Worm (Caenorhabditis elegans) whole organism, L4 larva: Measurements from ENCODE around the gene F47B8.18.

Source experiments
- F10B5.3 ChIP-seq: sonication (generic microtip); optimal IDR thresholded peaks from 2 replicates; lab custom pipeline; 2016; ENCODE audit warnings: mild to moderate bottlenecking, missing genetic modification characterization, missing compliant biosample characterization
- F49E8.2 ChIP-seq: sonication (generic microtip); optimal IDR thresholded peaks from 2 replicates; lab custom pipeline; 2016; ENCODE audit warnings: missing compliant biosample characterization, mild to moderate bottlenecking, missing genetic modification characterization, borderline replicate concordance
- R02D3.7 ChIP-seq: fragments of 150-350 bp; sonication (generic microtip); optimal IDR thresholded peaks from 3 replicates; lab custom pipeline; 2014; ENCODE audit warnings: missing biosample characterization, missing genetic modification characterization
- Y5F2A.4 ChIP-seq: fragments of 200-800 bp; sonication (Bioruptor generic); optimal IDR thresholded peaks from 2 replicates; lab custom pipeline; 2018; ENCODE audit warnings: mild to moderate bottlenecking, missing genetic modification characterization, missing compliant biosample characterization
- aha-1 ChIP-seq: fragments of 150-350 bp; peaks from one replicate; lab custom pipeline; 2014; ENCODE audit warnings: missing biosample characterization, missing genetic modification characterization
- ama-1 ChIP-seq: fragments of 150-350 bp; optimal IDR thresholded peaks from 2 replicates; lab custom pipeline; 2014; ENCODE audit warnings: inconsistent platforms, mixed read lengths
- attf-4 ChIP-seq: sonication (generic microtip); optimal IDR thresholded peaks from 3 replicates; lab custom pipeline; 2017; ENCODE audit warnings: missing biosample characterization, missing genetic modification characterization
- cey-2 ChIP-seq: sonication (generic microtip); optimal IDR thresholded peaks from 3 replicates; lab custom pipeline; 2017; ENCODE audit warnings: missing genetic modification characterization, mild to moderate bottlenecking, missing compliant biosample characterization, antibody characterized with exemption, borderline replicate concordance; ENCODE audit not compliant: insufficient read depth
- daf-19 ChIP-seq: fragments of 200-800 bp; sonication (Bioruptor generic); conservative IDR thresholded peaks from 2 replicates; pipeline ENCODE4 v1.3.6; 2022; ENCODE audit warnings: missing genetic modification characterization, missing compliant biosample characterization
- dmd-8 ChIP-seq: fragments of 200-800 bp; sonication (Bioruptor generic); IDR thresholded peaks from 2 replicates; pipeline ENCODE4 v1.3.6; 2022; ENCODE audit warnings: missing genetic modification characterization, missing compliant biosample characterization
- dmd-9 ChIP-seq: fragments of 200-800 bp; sonication (Bioruptor generic); IDR thresholded peaks from 2 replicates; pipeline ENCODE4 v1.3.6; 2022; ENCODE audit warnings: missing genetic modification reagents, missing genetic modification characterization, missing compliant biosample characterization
- dpl-1 ChIP-seq: fragments of 150-350 bp; optimal IDR thresholded peaks from 2 replicates; lab custom pipeline; 2014; ENCODE audit warnings: missing biosample characterization, missing genetic modification reagents, missing genetic modification characterization
- fkh-10 ChIP-seq: fragments of 150-350 bp; optimal IDR thresholded peaks from 2 replicates; lab custom pipeline; 2014; ENCODE audit warnings: missing biosample characterization, missing genetic modification reagents, missing genetic modification characterization
- fos-1 ChIP-seq: fragments of 150-350 bp; optimal IDR thresholded peaks from 2 replicates; lab custom pipeline; 2014; ENCODE audit warnings: missing biosample characterization, missing genetic modification characterization
- gei-8 ChIP-seq: fragments of 200-800 bp; sonication (Bioruptor generic); optimal IDR thresholded peaks from 2 replicates; lab custom pipeline; 2018; ENCODE audit warnings: mild to moderate bottlenecking, missing genetic modification characterization, missing compliant biosample characterization
- hlh-11 ChIP-seq: fragments of 200-800 bp; sonication (Bioruptor generic); optimal IDR thresholded peaks from 2 replicates; lab custom pipeline; 2018; ENCODE audit warnings: mild to moderate bottlenecking, missing genetic modification characterization, missing compliant biosample characterization
- hlh-30 ChIP-seq: sonication (generic microtip); optimal IDR thresholded peaks from 2 replicates; lab custom pipeline; 2017; ENCODE audit warnings: antibody characterized with exemption, mild to moderate bottlenecking, missing genetic modification characterization, missing compliant biosample characterization; ENCODE audit not compliant: insufficient read depth
- lim-7 ChIP-seq: fragments of 200-800 bp; sonication (Bioruptor generic); IDR thresholded peaks from 2 replicates; pipeline ENCODE4 v1.3.6; 2022; ENCODE audit warnings: missing genetic modification characterization, missing compliant biosample characterization
- lin-1 ChIP-seq: fragments of 200-800 bp; sonication (Bioruptor generic); IDR thresholded peaks from 2 replicates; pipeline ENCODE4 v1.3.6; 2022; ENCODE audit warnings: missing genetic modification reagents, missing genetic modification characterization, missing compliant biosample characterization
- lin-15B ChIP-seq: fragments of 150-350 bp; sonication (generic microtip); optimal IDR thresholded peaks from 3 replicates; lab custom pipeline; 2014; ENCODE audit warnings: missing biosample characterization, missing genetic modification characterization
- lin-29 ChIP-seq: fragments of 200-800 bp; sonication (Bioruptor generic); IDR thresholded peaks from 2 replicates; pipeline ENCODE4 v1.3.6; 2022; ENCODE audit warnings: missing genetic modification reagents, missing genetic modification characterization, missing compliant biosample characterization
- lir-3 ChIP-seq: sonication (generic microtip); optimal IDR thresholded peaks from 2 replicates; lab custom pipeline; 2016; ENCODE audit warnings: mild to moderate bottlenecking, missing genetic modification characterization, missing compliant biosample characterization
- madf-9 ChIP-seq: fragments of 200-800 bp; sonication (Bioruptor generic); conservative IDR thresholded peaks from 2 replicates; pipeline ENCODE4 v1.3.6; 2022; ENCODE audit warnings: missing genetic modification reagents, missing genetic modification characterization, missing compliant biosample characterization
- mdt-29 ChIP-seq: fragments of 200-800 bp; sonication (Bioruptor generic); IDR thresholded peaks from 2 replicates; pipeline ENCODE4 v1.3.6; 2022; ENCODE audit warnings: missing genetic modification reagents, missing genetic modification characterization, missing compliant biosample characterization
- mxl-2 ChIP-seq: fragments of 200-800 bp; sonication (Bioruptor generic); conservative IDR thresholded peaks from 2 replicates; pipeline ENCODE4 v1.3.6; 2022; ENCODE audit warnings: missing genetic modification reagents, missing genetic modification characterization, missing compliant biosample characterization
- nhr-11 ChIP-seq: fragments of 150-350 bp; optimal IDR thresholded peaks from 2 replicates; lab custom pipeline; 2014; ENCODE audit warnings: missing biosample characterization, missing genetic modification characterization
- nhr-25 ChIP-seq: sonication (generic microtip); optimal IDR thresholded peaks from 2 replicates; lab custom pipeline; 2017; ENCODE audit warnings: missing genetic modification characterization, mild to moderate bottlenecking, missing compliant biosample characterization, antibody characterized with exemption, moderate library complexity, borderline replicate concordance; ENCODE audit not compliant: insufficient read depth
- nhr-48 ChIP-seq: sonication (generic microtip); optimal IDR thresholded peaks from 2 replicates; lab custom pipeline; 2016; ENCODE audit warnings: mild to moderate bottlenecking, missing genetic modification characterization, missing compliant biosample characterization
- nhr-77 ChIP-seq: fragments of 150-350 bp; optimal IDR thresholded peaks from 2 replicates; lab custom pipeline; 2014; ENCODE audit warnings: missing biosample characterization, missing genetic modification characterization
- pha-4 ChIP-seq, 2 experiments: fragments of 150-350 bp in 1 of 2; fragments of 200-800 bp in 1 of 2; sonication (Bioruptor generic) in 1 of 2; IDR thresholded peaks in 1 of 2; optimal IDR thresholded peaks in 1 of 2; 2 replicates each; pipeline versions ENCODE4 v1.3.6 to Lab custom; 2014 to 2022; ENCODE audit warnings: missing genetic modification characterization in 2 of 2, missing genetic modification reagents in 2 of 2, missing biosample characterization in 1 of 2, missing compliant biosample characterization in 1 of 2
- saeg-2 ChIP-seq: fragments of 200-800 bp; sonication (Bioruptor generic); IDR thresholded peaks from 2 replicates; pipeline ENCODE4 v1.3.6; 2022; ENCODE audit warnings: missing genetic modification reagents, missing genetic modification characterization, missing compliant biosample characterization
- set-16 ChIP-seq: fragments of 200-800 bp; sonication (Bioruptor generic); IDR thresholded peaks from 2 replicates; pipeline ENCODE4 v1.3.6; 2022; ENCODE audit warnings: missing genetic modification reagents, missing genetic modification characterization, missing compliant biosample characterization
- spr-1 ChIP-seq: sonication (generic microtip); optimal IDR thresholded peaks from 2 replicates; lab custom pipeline; 2016; ENCODE audit warnings: mild to moderate bottlenecking, missing genetic modification characterization, missing compliant biosample characterization
- spr-3 ChIP-seq: fragments of 200-800 bp; sonication (Bioruptor generic); optimal IDR thresholded peaks from 2 replicates; lab custom pipeline; 2018; ENCODE audit warnings: mild to moderate bottlenecking, missing genetic modification characterization, missing compliant biosample characterization
- tag-97 ChIP-seq: fragments of 200-800 bp; sonication (Bioruptor generic); IDR thresholded peaks from 2 replicates; pipeline ENCODE4 v1.3.6; 2022; ENCODE audit warnings: missing genetic modification characterization, missing compliant biosample characterization
- unc-130 ChIP-seq: sonication (generic microtip); optimal IDR thresholded peaks from 2 replicates; lab custom pipeline; 2016; ENCODE audit warnings: missing genetic modification reagents, missing genetic modification characterization, missing compliant biosample characterization
- unc-39 ChIP-seq: sonication (generic microtip); optimal IDR thresholded peaks from 2 replicates; lab custom pipeline; 2017; ENCODE audit warnings: missing biosample characterization, missing genetic modification characterization
- unc-62 ChIP-seq, 3 experiments: fragments of 150-350 bp in 1 of 3; sonication (generic microtip); optimal IDR thresholded peaks in 2 of 3; peaks in 1 of 3; 1 replicate in 1 of 3; 2 replicates in 2 of 3; lab custom pipeline; 2014 to 2017; ENCODE audit warnings: missing biosample characterization in 3 of 3, missing genetic modification characterization in 3 of 3, missing genetic modification reagents in 3 of 3, missing genotype in 1 of 3
- zfp-2 ChIP-seq: sonication (generic microtip); optimal IDR thresholded peaks from 2 replicates; lab custom pipeline; 2016; ENCODE audit warnings: mild to moderate bottlenecking, missing genetic modification characterization, missing compliant biosample characterization
- zip-11 ChIP-seq: fragments of 200-800 bp; sonication (Bioruptor generic); IDR thresholded peaks from 2 replicates; pipeline ENCODE4 v1.3.6; 2022; ENCODE audit warnings: missing genetic modification characterization, missing compliant biosample characterization
- ztf-11 ChIP-seq: fragments of 150-350 bp; optimal IDR thresholded peaks from 2 replicates; lab custom pipeline; 2014; ENCODE audit warnings: missing biosample characterization, missing genetic modification characterization

Gene F47B8.18

ce11 chrV:14320730-14321319 is 4.4 kb downstream of the F47B8.18 start:
- TF ChIP-seq tag-97 (GFP tag; lab: Robert Waterston, UW) (no peak), saeg-2 (GFP tag; lab: Robert Waterston, UW) (no peak), attf-4 (tag; lab: Kevin White, UChicago) (no peak), fos-1 (tag; lab: Kevin White, UChicago) (no peak), cey-2 (no peak), nhr-48 (tag; lab: Kevin White, UChicago) (no peak), lin-29 (GFP tag; lab: Robert Waterston, UW) (no peak), R02D3.7 (tag; lab: Kevin White, UChicago) (no peak), mxl-2 (GFP tag; lab: Robert Waterston, UW) (no peak), spr-3 (GFP tag; lab: Kevin White, UChicago) (no peak), hlh-11 (tag; lab: Kevin White, UChicago) (no peak), F10B5.3 (tag; lab: Kevin White, UChicago) (no peak), aha-1 (tag; lab: Kevin White, UChicago) (no peak), dpl-1 (GFP tag; lab: Kevin White, UChicago) (no peak), dmd-8 (GFP tag; lab: Robert Waterston, UW) (0 out of 2 replicates have a peak, but pooled peaks have one; percentile 33), lim-7 (GFP tag; lab: Robert Waterston, UW) (0 out of 2 replicates have a peak, but pooled peaks have one; percentile 55), set-16 (peak; percentile 99), lin-1 (GFP tag; lab: Robert Waterston, UW) (no peak), pha-4 (GFP tag; IDR thresholded peaks at IDR 0.05; lab: Robert Waterston, UW) (peak; percentile 33; the same call in 1 of the 2 replicates), pha-4 (tag; optimal IDR thresholded peaks at IDR 0.05; lab: Kevin White, UChicago) (no peak), unc-39 (tag; lab: Kevin White, UChicago) (no peak), zip-11 (no peak), dmd-9 (GFP tag; lab: Robert Waterston, UW) (peak; percentile 24; the same call in 1 of the 2 replicates), zfp-2 (no peak), lir-3 (tag; lab: Kevin White, UChicago) (no peak), Y5F2A.4 (GFP tag; lab: Kevin White, UChicago) (no peak), ztf-11 (tag; lab: Kevin White, UChicago) (no peak), fkh-10 (GFP tag; lab: Kevin White, UChicago) (no peak), nhr-11 (tag; lab: Kevin White, UChicago) (no peak), nhr-77 (tag; lab: Kevin White, UChicago) (no peak), daf-19 (GFP tag; lab: Robert Waterston, UW) (no peak), unc-62 (GFP tag; optimal IDR thresholded peaks at IDR 0.05 in 1 of 2; lab: Kevin White, UChicago) (no peak), unc-62 (tag; optimal IDR thresholded peaks at IDR 0.05; lab: Kevin White, UChicago) (no peak), nhr-25 (no peak), lin-15B (tag; lab: Kevin White, UChicago) (no peak), hlh-30 (tag; lab: Kevin White, UChicago) (no peak), mdt-29 (no peak), madf-9 (GFP tag; lab: Robert Waterston, UW) (no peak), F49E8.2 (no peak), spr-1 (tag; lab: Kevin White, UChicago) (no peak), ama-1 (lab: Kevin White, UChicago) (no peak), unc-130 (GFP tag; lab: Kevin White, UChicago) (no peak), gei-8 (GFP tag; lab: Kevin White, UChicago) (no peak)
